Worm (Caenorhabditis elegans) whole organism, L4 larva: ENCODE measurements around the gene dmsr-6.

Source experiments
- F10B5.3 ChIP-seq: sonication (generic microtip); optimal IDR thresholded peaks from 2 replicates; lab custom pipeline; 2016; ENCODE audit warnings: mild to moderate bottlenecking, missing genetic modification characterization, missing compliant biosample characterization
- F37D6.2 ChIP-seq: sonication (generic microtip); optimal IDR thresholded peaks from 2 replicates; lab custom pipeline; 2016; ENCODE audit warnings: mild to moderate bottlenecking, missing genetic modification characterization, missing compliant biosample characterization
- F44E2.7 ChIP-seq: fragments of 200-800 bp; sonication (Bioruptor generic); IDR thresholded peaks from 2 replicates; pipeline ENCODE4 v2.1.2; 2022; ENCODE audit warnings: missing genetic modification characterization, missing compliant biosample characterization
- F49E8.2 ChIP-seq: sonication (generic microtip); optimal IDR thresholded peaks from 2 replicates; lab custom pipeline; 2016; ENCODE audit warnings: missing compliant biosample characterization, mild to moderate bottlenecking, missing genetic modification characterization, borderline replicate concordance
- R02D3.7 ChIP-seq: fragments of 150-350 bp; sonication (generic microtip); optimal IDR thresholded peaks from 3 replicates; lab custom pipeline; 2014; ENCODE audit warnings: missing biosample characterization, missing genetic modification characterization
- Y48G9A.11 ChIP-seq: fragments of 200-800 bp; sonication (Bioruptor generic); IDR thresholded peaks from 2 replicates; pipeline ENCODE4 v1.3.6; 2022; ENCODE audit warnings: missing genetic modification reagents, missing genetic modification characterization, missing compliant biosample characterization
- Y5F2A.4 ChIP-seq: fragments of 200-800 bp; sonication (Bioruptor generic); optimal IDR thresholded peaks from 2 replicates; lab custom pipeline; 2018; ENCODE audit warnings: mild to moderate bottlenecking, missing genetic modification characterization, missing compliant biosample characterization
- aha-1 ChIP-seq: fragments of 150-350 bp; peaks from one replicate; lab custom pipeline; 2014; ENCODE audit warnings: missing biosample characterization, missing genetic modification characterization
- ceh-20 ChIP-seq: fragments of 200-800 bp; sonication (Bioruptor generic); IDR thresholded peaks from 2 replicates; pipeline ENCODE4 v1.3.6; 2022; ENCODE audit warnings: missing genetic modification reagents, missing genetic modification characterization, missing compliant biosample characterization
- ceh-32 ChIP-seq: sonication (generic microtip); optimal IDR thresholded peaks from 2 replicates; lab custom pipeline; 2016; ENCODE audit warnings: mild to moderate bottlenecking, missing genetic modification characterization, missing compliant biosample characterization; ENCODE audit not compliant: poor library complexity
- ceh-62 ChIP-seq: sonication (generic microtip); optimal IDR thresholded peaks from 2 replicates; lab custom pipeline; 2017; ENCODE audit warnings: missing biosample characterization, missing genetic modification characterization
- ceh-82 ChIP-seq: sonication (generic microtip); optimal IDR thresholded peaks from 2 replicates; lab custom pipeline; 2017; ENCODE audit warnings: missing biosample characterization, missing genetic modification characterization
- ctbp-1 ChIP-seq: fragments of 200-800 bp; sonication (Bioruptor generic); IDR thresholded peaks from 2 replicates; pipeline ENCODE4 v1.3.6; 2022; ENCODE audit warnings: missing genetic modification reagents, missing genetic modification characterization, missing compliant biosample characterization
- daf-12 ChIP-seq: fragments of 150-350 bp; optimal IDR thresholded peaks from 2 replicates; lab custom pipeline; 2014; ENCODE audit warnings: missing biosample characterization, missing genetic modification reagents, missing genetic modification characterization
- dmd-6 ChIP-seq: fragments of 200-800 bp; sonication (Bioruptor generic); IDR thresholded peaks from 2 replicates; pipeline ENCODE4 v1.3.6; 2022; ENCODE audit warnings: missing genetic modification reagents, missing genetic modification characterization, missing compliant biosample characterization
- dmd-8 ChIP-seq: fragments of 200-800 bp; sonication (Bioruptor generic); IDR thresholded peaks from 2 replicates; pipeline ENCODE4 v1.3.6; 2022; ENCODE audit warnings: missing genetic modification characterization, missing compliant biosample characterization
- dmd-9 ChIP-seq: fragments of 200-800 bp; sonication (Bioruptor generic); IDR thresholded peaks from 2 replicates; pipeline ENCODE4 v1.3.6; 2022; ENCODE audit warnings: missing genetic modification reagents, missing genetic modification characterization, missing compliant biosample characterization
- dve-1 ChIP-seq: sonication (generic microtip); optimal IDR thresholded peaks from 2 replicates; lab custom pipeline; 2017; ENCODE audit warnings: antibody characterized with exemption, mild to moderate bottlenecking, missing genetic modification characterization, missing compliant biosample characterization; ENCODE audit not compliant: insufficient read depth
- fkh-10 ChIP-seq: fragments of 150-350 bp; optimal IDR thresholded peaks from 2 replicates; lab custom pipeline; 2014; ENCODE audit warnings: missing biosample characterization, missing genetic modification reagents, missing genetic modification characterization
- gei-8 ChIP-seq: fragments of 200-800 bp; sonication (Bioruptor generic); optimal IDR thresholded peaks from 2 replicates; lab custom pipeline; 2018; ENCODE audit warnings: mild to moderate bottlenecking, missing genetic modification characterization, missing compliant biosample characterization
- hmg-1.1 ChIP-seq: fragments of 200-800 bp; sonication (Bioruptor generic); IDR thresholded peaks from 2 replicates; pipeline ENCODE4 v1.3.6; 2022; ENCODE audit warnings: missing genetic modification reagents, missing genetic modification characterization, missing compliant biosample characterization
- lin-13 ChIP-seq: fragments of 150-350 bp; optimal IDR thresholded peaks from 2 replicates; lab custom pipeline; 2014; ENCODE audit warnings: missing biosample characterization, missing genetic modification reagents, missing genetic modification characterization
- lin-29 ChIP-seq: fragments of 200-800 bp; sonication (Bioruptor generic); IDR thresholded peaks from 2 replicates; pipeline ENCODE4 v1.3.6; 2022; ENCODE audit warnings: missing genetic modification reagents, missing genetic modification characterization, missing compliant biosample characterization
- lin-38 ChIP-seq: fragments of 200-800 bp; sonication (Bioruptor generic); IDR thresholded peaks from 2 replicates; pipeline ENCODE4 v1.3.6; 2022; ENCODE audit warnings: missing genetic modification reagents, missing genetic modification characterization, missing compliant biosample characterization
- lin-39 ChIP-seq: fragments of 150-350 bp; optimal IDR thresholded peaks from 2 replicates; lab custom pipeline; 2014; ENCODE audit warnings: missing biosample characterization, missing genetic modification reagents, missing genetic modification characterization
- lsy-2 ChIP-seq, 2 experiments: fragments of 150-350 bp in 1 of 2; sonication (generic microtip) in 1 of 2; optimal IDR thresholded peaks; 2 replicates each; lab custom pipeline; 2014 to 2017; ENCODE audit warnings: missing biosample characterization in 2 of 2, missing genetic modification characterization in 2 of 2
- madf-5 ChIP-seq, 2 experiments: fragments of 200-800 bp; sonication (Bioruptor generic); IDR thresholded peaks; 2 replicates each; pipeline ENCODE4 v1.3.6; 2022; ENCODE audit warnings: missing compliant biosample characterization in 2 of 2, missing genetic modification characterization in 2 of 2
- mdl-1 ChIP-seq, 2 experiments: fragments of 150-350 bp in 1 of 2; sonication (generic microtip) in 1 of 2; optimal IDR thresholded peaks; 2 replicates each; lab custom pipeline; 2014 to 2017; ENCODE audit warnings: missing biosample characterization in 2 of 2, missing genetic modification characterization in 2 of 2
- mxl-2 ChIP-seq: fragments of 200-800 bp; sonication (Bioruptor generic); conservative IDR thresholded peaks from 2 replicates; pipeline ENCODE4 v1.3.6; 2022; ENCODE audit warnings: missing genetic modification reagents, missing genetic modification characterization, missing compliant biosample characterization
- mxl-3 ChIP-seq: fragments of 200-800 bp; sonication (Bioruptor generic); optimal IDR thresholded peaks from 2 replicates; lab custom pipeline; 2018; ENCODE audit warnings: mild to moderate bottlenecking, missing genetic modification characterization, missing compliant biosample characterization
- nhr-102 ChIP-seq: sonication (generic microtip); optimal IDR thresholded peaks from 2 replicates; lab custom pipeline; 2016; ENCODE audit warnings: mild to moderate bottlenecking, missing genetic modification characterization, moderate library complexity, missing compliant biosample characterization
- nhr-111 ChIP-seq: fragments of 200-800 bp; sonication (Bioruptor generic); optimal IDR thresholded peaks from 2 replicates; lab custom pipeline; 2018; ENCODE audit warnings: mild to moderate bottlenecking, missing genetic modification characterization, missing compliant biosample characterization
- nhr-48 ChIP-seq: sonication (generic microtip); optimal IDR thresholded peaks from 2 replicates; lab custom pipeline; 2016; ENCODE audit warnings: mild to moderate bottlenecking, missing genetic modification characterization, missing compliant biosample characterization
- nhr-6 ChIP-seq: fragments of 150-350 bp; optimal IDR thresholded peaks from 2 replicates; lab custom pipeline; 2014; ENCODE audit warnings: missing biosample characterization, missing genetic modification characterization
- pqm-1 ChIP-seq: sonication (generic microtip); optimal IDR thresholded peaks from 2 replicates; lab custom pipeline; 2017; ENCODE audit warnings: missing biosample characterization, missing genetic modification characterization
- rbr-2 ChIP-seq: sonication (generic microtip); optimal IDR thresholded peaks from 2 replicates; lab custom pipeline; 2016; ENCODE audit warnings: missing genotype, missing genetic modification characterization, missing compliant biosample characterization
- saeg-2 ChIP-seq: fragments of 200-800 bp; sonication (Bioruptor generic); IDR thresholded peaks from 2 replicates; pipeline ENCODE4 v1.3.6; 2022; ENCODE audit warnings: missing genetic modification reagents, missing genetic modification characterization, missing compliant biosample characterization
- sdz-12 ChIP-seq: fragments of 200-800 bp; sonication (Bioruptor generic); optimal IDR thresholded peaks from 2 replicates; lab custom pipeline; 2018; ENCODE audit warnings: mild to moderate bottlenecking, missing genetic modification characterization, missing compliant biosample characterization
- set-16 ChIP-seq: fragments of 200-800 bp; sonication (Bioruptor generic); IDR thresholded peaks from 2 replicates; pipeline ENCODE4 v1.3.6; 2022; ENCODE audit warnings: missing genetic modification reagents, missing genetic modification characterization, missing compliant biosample characterization
- snpc-1.2 ChIP-seq: fragments of 200-800 bp; sonication (Bioruptor generic); IDR thresholded peaks from 2 replicates; pipeline ENCODE4 v1.3.6; 2022; ENCODE audit warnings: missing genetic modification reagents, missing genetic modification characterization, missing compliant biosample characterization
- snpc-4 ChIP-seq: fragments of 150-350 bp; optimal IDR thresholded peaks from 2 replicates; lab custom pipeline; 2014; ENCODE audit warnings: missing biosample characterization, missing genetic modification characterization
- spr-1 ChIP-seq: sonication (generic microtip); optimal IDR thresholded peaks from 2 replicates; lab custom pipeline; 2016; ENCODE audit warnings: mild to moderate bottlenecking, missing genetic modification characterization, missing compliant biosample characterization
- spr-3 ChIP-seq: fragments of 200-800 bp; sonication (Bioruptor generic); optimal IDR thresholded peaks from 2 replicates; lab custom pipeline; 2018; ENCODE audit warnings: mild to moderate bottlenecking, missing genetic modification characterization, missing compliant biosample characterization
- tag-97 ChIP-seq: fragments of 200-800 bp; sonication (Bioruptor generic); IDR thresholded peaks from 2 replicates; pipeline ENCODE4 v1.3.6; 2022; ENCODE audit warnings: missing genetic modification characterization, missing compliant biosample characterization
- tra-1 ChIP-seq: fragments of 200-800 bp; sonication (Bioruptor generic); IDR thresholded peaks from 2 replicates; pipeline ENCODE4 v1.3.6; 2022; ENCODE audit warnings: missing genetic modification reagents, missing genetic modification characterization, missing compliant biosample characterization
- unc-130 ChIP-seq: sonication (generic microtip); optimal IDR thresholded peaks from 2 replicates; lab custom pipeline; 2016; ENCODE audit warnings: missing genetic modification reagents, missing genetic modification characterization, missing compliant biosample characterization
- unc-39 ChIP-seq: sonication (generic microtip); optimal IDR thresholded peaks from 2 replicates; lab custom pipeline; 2017; ENCODE audit warnings: missing biosample characterization, missing genetic modification characterization
- zfp-3 ChIP-seq: fragments of 200-800 bp; sonication (Bioruptor generic); conservative IDR thresholded peaks from 2 replicates; pipeline ENCODE4 v1.3.6; 2022; ENCODE audit warnings: missing genetic modification reagents, missing genetic modification characterization, missing compliant biosample characterization
- zip-11 ChIP-seq: fragments of 200-800 bp; sonication (Bioruptor generic); IDR thresholded peaks from 2 replicates; pipeline ENCODE4 v1.3.6; 2022; ENCODE audit warnings: missing genetic modification characterization, missing compliant biosample characterization
- ztf-11 ChIP-seq: fragments of 150-350 bp; optimal IDR thresholded peaks from 2 replicates; lab custom pipeline; 2014; ENCODE audit warnings: missing biosample characterization, missing genetic modification characterization
- ztf-7 ChIP-seq: fragments of 150-350 bp; optimal IDR thresholded peaks from 2 replicates; lab custom pipeline; 2014; ENCODE audit warnings: missing biosample characterization, missing genetic modification characterization

The dmsr-6 gene

DNA sequence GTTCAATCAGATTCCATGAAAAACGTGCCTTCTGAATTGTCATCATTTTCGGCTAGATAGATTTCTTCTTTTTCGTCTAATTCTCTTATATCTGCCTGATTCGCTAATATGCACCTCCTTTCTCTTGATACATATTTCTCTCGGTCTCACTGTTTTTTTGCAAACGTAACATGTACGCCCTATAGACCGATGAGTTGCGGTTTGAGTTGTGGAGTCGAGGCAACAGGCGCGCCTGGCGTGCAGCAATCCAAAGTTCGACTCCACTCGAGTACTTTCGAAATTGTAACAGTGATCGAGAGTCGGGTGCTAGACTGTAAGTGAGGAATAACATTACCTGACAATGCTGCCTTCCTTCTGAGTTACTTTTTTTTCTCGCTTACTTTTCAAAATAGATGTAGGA, 41.4 kb downstream of the dmsr-6 start (continued):
- peak; percentile 92 for TF ChIP-seq unc-130 (GFP tag; lab: Kevin White, UChicago)
- TF ChIP-seq dmd-8 (GFP tag; lab: Robert Waterston, UW), result peak; percentile 98
- no peak for TF ChIP-seq ceh-62 (tag; lab: Kevin White, UChicago)
- TF ChIP-seq spr-3, result peak; percentile 83
- TF ChIP-seq ceh-32 (tag; lab: Kevin White, UChicago), result no peak
- TF ChIP-seq mxl-2 (GFP tag; lab: Robert Waterston, UW), result peak; percentile 60
- TF ChIP-seq madf-5 (GFP tag; IDR thresholded peaks at IDR 0.05; lab: Robert Waterston, UW), result peak; percentile 78 to 88; a peak in 2 of 4 replicates
- 0 out of 2 replicates have a peak, but pooled peaks have one; percentile 37 for TF ChIP-seq zip-11 (GFP tag; lab: Robert Waterston, UW)
- TF ChIP-seq Y5F2A.4 (GFP tag; lab: Kevin White, UChicago), result peak; percentile 76
- peak; percentile 61 for TF ChIP-seq ztf-7 (tag; lab: Kevin White, UChicago)
- peak; percentile 32 for TF ChIP-seq pqm-1 (tag; lab: Kevin White, UChicago)
- no peak for TF ChIP-seq unc-39 (tag; lab: Kevin White, UChicago)
- TF ChIP-seq R02D3.7 (tag; lab: Kevin White, UChicago), result peak; percentile 7
- TF ChIP-seq gei-8 (GFP tag; lab: Kevin White, UChicago), result peak; percentile 89
- TF ChIP-seq F44E2.7 (GFP tag; lab: Robert Waterston, UW), result peak; percentile 92
- no peak for TF ChIP-seq daf-12 (tag; lab: Kevin White, UChicago)
- peak; percentile 66 for TF ChIP-seq snpc-4 (tag; lab: Kevin White, UChicago)
- peak; percentile 86 for TF ChIP-seq hmg-1.1
- TF ChIP-seq Y48G9A.11 (GFP tag; lab: Robert Waterston, UW), result peak; percentile 81
- peak; percentile 99 for TF ChIP-seq aha-1
- TF ChIP-seq ctbp-1 (GFP tag; lab: Robert Waterston, UW), result peak; percentile 76
- peak; percentile 70 for TF ChIP-seq dmd-6 (GFP tag; lab: Robert Waterston, UW)
- no peak for TF ChIP-seq fkh-10 (GFP tag; lab: Kevin White, UChicago)
- TF ChIP-seq dmd-9 (GFP tag; lab: Robert Waterston, UW), result peak; percentile 76
- peak; percentile 57 for TF ChIP-seq F10B5.3 (tag; lab: Kevin White, UChicago)
- TF ChIP-seq ztf-11, result no peak
- TF ChIP-seq snpc-1.2 (GFP tag; lab: Robert Waterston, UW), result peak; percentile 81
- peak; percentile 46 for TF ChIP-seq lin-13
- TF ChIP-seq lin-29 (GFP tag; lab: Robert Waterston, UW), result peak; percentile 63
- peak; percentile 59 for TF ChIP-seq sdz-12 (GFP tag; lab: Kevin White, UChicago)
- TF ChIP-seq saeg-2, result 0 out of 2 replicates have a peak, but pooled peaks have one; percentile 67
- peak in 1 of 2 experiments; percentile 48 for TF ChIP-seq mdl-1 (tag; optimal IDR thresholded peaks at IDR 0.05; lab: Kevin White, UChicago)
- peak; percentile 87 for TF ChIP-seq spr-1 (tag; lab: Kevin White, UChicago)
- TF ChIP-seq tra-1 (GFP tag; lab: Robert Waterston, UW), result peak; percentile 90
- TF ChIP-seq ceh-82 (tag; lab: Kevin White, UChicago), result no peak
- TF ChIP-seq lin-38 (GFP tag; lab: Robert Waterston, UW), result peak; percentile 85
- TF ChIP-seq nhr-48 (tag; lab: Kevin White, UChicago), result peak; percentile 87
- peak; percentile 77 for TF ChIP-seq rbr-2 (tag; lab: Kevin White, UChicago)
- peak; percentile 78 for TF ChIP-seq F49E8.2 (tag; lab: Kevin White, UChicago)
- peak; percentile 90 for TF ChIP-seq dve-1
- TF ChIP-seq ceh-20 (GFP tag; lab: Robert Waterston, UW), result peak; percentile 78
- TF ChIP-seq lsy-2 (tag; optimal IDR thresholded peaks at IDR 0.05; lab: Kevin White, UChicago), result peak; percentile 39 to 84
- TF ChIP-seq F37D6.2 (tag; lab: Kevin White, UChicago), result peak; percentile 74
- TF ChIP-seq nhr-6 (tag; lab: Kevin White, UChicago), result peak; percentile 75
- TF ChIP-seq mxl-3 (GFP tag; lab: Kevin White, UChicago), result peak; percentile 83
- TF ChIP-seq lin-39 (tag; lab: Kevin White, UChicago), result no peak
- TF ChIP-seq tag-97, result no peak
- peak; percentile 89 for TF ChIP-seq nhr-102 (tag; lab: Kevin White, UChicago)
- peak; percentile 83 for TF ChIP-seq nhr-111 (GFP tag; lab: Kevin White, UChicago)
- TF ChIP-seq zfp-3 (GFP tag; lab: Robert Waterston, UW), result peak; percentile 86
- peak; percentile 24; the same call in 1 of the 2 replicates for TF ChIP-seq set-16 (GFP tag; lab: Robert Waterston, UW)
